Worm (Caenorhabditis elegans) whole organism, L3 larva: Measurements from ENCODE around the gene cdk-5.
"Not testable (repeated sequence)": the region's sequence is repeated elsewhere in the genome, so short reads cannot be mapped to it uniquely, and the experiment has no call there.

Experiments
- ZK546.5 ChIP-seq: sonication (generic microtip); optimal IDR thresholded peaks from 2 replicates; lab custom pipeline; 2017; ENCODE audit warnings: missing biosample characterization, missing genetic modification characterization
- aly-2 ChIP-seq: fragments of 150-350 bp; optimal IDR thresholded peaks from 2 replicates; lab custom pipeline; 2014; ENCODE audit warnings: missing biosample characterization, missing genetic modification characterization
- ama-1 ChIP-seq: fragments of 150-350 bp; optimal IDR thresholded peaks from 2 replicates; lab custom pipeline; 2018
- ceh-16 ChIP-seq: sonication (generic microtip); optimal IDR thresholded peaks from 2 replicates; lab custom pipeline; 2017; ENCODE audit warnings: missing biosample characterization, missing genetic modification characterization
- ceh-28 ChIP-seq: fragments of 150-350 bp; optimal IDR thresholded peaks from 2 replicates; lab custom pipeline; 2014; ENCODE audit warnings: missing biosample characterization, missing genetic modification reagents, missing genetic modification characterization
- ceh-82 ChIP-seq: fragments of 150-350 bp; optimal IDR thresholded peaks from 2 replicates; lab custom pipeline; 2014; ENCODE audit warnings: missing biosample characterization, missing genetic modification characterization
- daf-12 ChIP-seq: fragments of 150-350 bp; optimal IDR thresholded peaks from 2 replicates; lab custom pipeline; 2014; ENCODE audit warnings: missing biosample characterization, missing genetic modification reagents, missing genetic modification characterization
- egl-27 ChIP-seq: sonication (generic microtip); optimal IDR thresholded peaks from 4 replicates; lab custom pipeline; 2017; ENCODE audit warnings: missing biosample characterization, missing genetic modification reagents, missing genetic modification characterization
- elt-1 ChIP-seq: fragments of 150-350 bp; optimal IDR thresholded peaks from 2 replicates; lab custom pipeline; 2014; ENCODE audit warnings: missing biosample characterization, missing genetic modification characterization
- elt-2 ChIP-seq: sonication (generic microtip); optimal IDR thresholded peaks from 2 replicates; lab custom pipeline; 2016; ENCODE audit warnings: missing genetic modification reagents, mild to moderate bottlenecking, missing genetic modification characterization, missing compliant biosample characterization
- elt-3 ChIP-seq, 3 experiments: fragments of 150-350 bp in 1 of 3; sonication (generic microtip) in 2 of 3; optimal IDR thresholded peaks; 2 replicates in 2 of 3; 4 replicates in 1 of 3; lab custom pipeline; 2014 to 2017; ENCODE audit warnings: missing biosample characterization in 3 of 3, missing genetic modification characterization in 3 of 3
- fkh-10 ChIP-seq: sonication (generic microtip); optimal IDR thresholded peaks from 2 replicates; lab custom pipeline; 2017; ENCODE audit warnings: missing biosample characterization, missing genetic modification reagents, missing genetic modification characterization
- fkh-2 ChIP-seq: fragments of 150-350 bp; optimal IDR thresholded peaks from 2 replicates; lab custom pipeline; 2014; ENCODE audit warnings: missing biosample characterization, missing genetic modification reagents, missing genetic modification characterization
- jun-1 ChIP-seq: fragments of 150-350 bp; optimal IDR thresholded peaks from 2 replicates; lab custom pipeline; 2014; ENCODE audit warnings: missing biosample characterization, missing genetic modification reagents, missing genetic modification characterization
- lin-15B ChIP-seq: fragments of 150-350 bp; optimal IDR thresholded peaks from 2 replicates; lab custom pipeline; 2014; ENCODE audit warnings: missing biosample characterization, missing genetic modification characterization
- lin-39 ChIP-seq: fragments of 150-350 bp; optimal IDR thresholded peaks from 2 replicates; lab custom pipeline; 2018; ENCODE audit warnings: missing biosample characterization, missing genetic modification reagents, missing genetic modification characterization
- lsy-12 ChIP-seq: sonication (generic microtip); optimal IDR thresholded peaks from 2 replicates; lab custom pipeline; 2016; ENCODE audit warnings: mild to moderate bottlenecking, missing genetic modification characterization, missing compliant biosample characterization
- mdl-1 ChIP-seq: fragments of 150-350 bp; optimal IDR thresholded peaks from 2 replicates; lab custom pipeline; 2014; ENCODE audit warnings: missing biosample characterization, missing genetic modification characterization
- nfya-1 ChIP-seq: sonication (generic microtip); optimal IDR thresholded peaks from 2 replicates; lab custom pipeline; 2017; ENCODE audit warnings: missing genetic modification characterization, mild to moderate bottlenecking, missing compliant biosample characterization, antibody characterized with exemption, moderate library complexity; ENCODE audit not compliant: insufficient read depth
- nhr-11 ChIP-seq: fragments of 150-350 bp; optimal IDR thresholded peaks from 2 replicates; lab custom pipeline; 2014; ENCODE audit warnings: missing biosample characterization, missing genetic modification characterization
- nhr-12 ChIP-seq: fragments of 150-350 bp; optimal IDR thresholded peaks from 2 replicates; lab custom pipeline; 2014; ENCODE audit warnings: missing biosample characterization, missing genetic modification characterization
- nhr-23 ChIP-seq: fragments of 150-350 bp; optimal IDR thresholded peaks from 2 replicates; lab custom pipeline; 2014; ENCODE audit warnings: missing biosample characterization, missing genetic modification reagents, missing genetic modification characterization
- nhr-237 ChIP-seq: fragments of 150-350 bp; optimal IDR thresholded peaks from 2 replicates; lab custom pipeline; 2014; ENCODE audit warnings: missing biosample characterization, missing genetic modification characterization
- nhr-25 ChIP-seq: sonication (generic microtip); optimal IDR thresholded peaks from 2 replicates; lab custom pipeline; 2017; ENCODE audit warnings: missing biosample characterization, missing genetic modification characterization
- nhr-28 ChIP-seq: fragments of 150-350 bp; optimal IDR thresholded peaks from 2 replicates; lab custom pipeline; 2014; ENCODE audit warnings: missing biosample characterization, missing genetic modification characterization
- nhr-43 ChIP-seq: sonication (generic microtip); optimal IDR thresholded peaks from 2 replicates; lab custom pipeline; 2016; ENCODE audit warnings: mild to moderate bottlenecking, missing genetic modification characterization, missing compliant biosample characterization; ENCODE audit not compliant: poor library complexity, severe bottlenecking
- nhr-67 ChIP-seq: fragments of 150-350 bp; optimal IDR thresholded peaks from 2 replicates; lab custom pipeline; 2014; ENCODE audit warnings: missing biosample characterization, missing genetic modification characterization
- nhr-76 ChIP-seq: fragments of 150-350 bp; sonication (generic microtip); optimal IDR thresholded peaks from 5 replicates; lab custom pipeline; 2014; ENCODE audit warnings: missing biosample characterization, missing genetic modification characterization
- pha-4 ChIP-seq: fragments of 150-350 bp; optimal IDR thresholded peaks from 2 replicates; lab custom pipeline; 2014; ENCODE audit warnings: missing biosample characterization, missing genetic modification reagents, missing genetic modification characterization
- pqm-1 ChIP-seq: fragments of 150-350 bp; optimal IDR thresholded peaks from 2 replicates; lab custom pipeline; 2017; ENCODE audit warnings: missing biosample characterization, missing genetic modification characterization, inconsistent platforms
- sea-2 ChIP-seq: fragments of 150-350 bp; sonication (generic microtip); optimal IDR thresholded peaks from 4 replicates; lab custom pipeline; 2014; ENCODE audit warnings: missing biosample characterization, missing genetic modification reagents, missing genetic modification characterization
- skn-1 ChIP-seq: fragments of 150-350 bp; optimal IDR thresholded peaks from 2 replicates; lab custom pipeline; 2014; ENCODE audit warnings: missing biosample characterization, missing genetic modification characterization
- tbx-2 ChIP-seq: sonication (generic microtip); optimal IDR thresholded peaks from 2 replicates; lab custom pipeline; 2016; ENCODE audit warnings: mild to moderate bottlenecking, missing genetic modification characterization, missing compliant biosample characterization
- unc-39 ChIP-seq: sonication (generic microtip); optimal IDR thresholded peaks from 4 replicates; lab custom pipeline; 2017; ENCODE audit warnings: missing biosample characterization, missing genetic modification characterization
- unc-62 ChIP-seq: fragments of 150-350 bp; sonication (generic microtip); optimal IDR thresholded peaks from 4 replicates; lab custom pipeline; 2014; ENCODE audit warnings: missing biosample characterization, missing genetic modification reagents, missing genetic modification characterization
- zag-1 ChIP-seq: fragments of 150-350 bp; optimal IDR thresholded peaks from 2 replicates; lab custom pipeline; 2014; ENCODE audit warnings: missing biosample characterization, missing genetic modification characterization

Gene cdk-5

DNA sequence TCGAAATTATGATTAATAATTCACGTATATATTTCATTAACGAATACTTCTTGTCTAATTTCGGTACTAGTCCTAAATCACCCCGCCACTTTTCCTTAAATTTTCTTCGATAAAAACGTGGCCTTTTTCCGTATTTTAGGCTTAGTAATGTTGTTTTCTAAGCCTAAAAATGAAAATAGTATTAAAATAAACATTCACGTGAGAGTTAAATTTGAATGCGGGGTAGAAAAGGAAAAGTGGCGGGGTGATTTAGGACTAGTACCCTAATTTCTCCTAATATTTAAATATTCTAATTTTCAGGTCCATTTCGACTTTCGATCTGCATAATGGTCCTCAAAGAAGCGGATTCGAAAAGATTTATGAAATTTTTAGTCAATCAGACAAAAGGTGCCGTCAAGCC is 32.8 kb upstream of the cdk-5 start, which contains the start of gene T28A8.6:
Gene T28A8.6, plus strand, starts transcription at position 301 of the 400 bp plus-strand sequence.
- TF ChIP-seq fkh-2, jun-1, egl-27 (tag; lab: Kevin White, UChicago): not testable (repeated sequence)

- TF ChIP-seq skn-1 (tag; lab: Kevin White, UChicago) = no peak
- no peak for TF ChIP-seq tbx-2 (tag; lab: Kevin White, UChicago)
- no peak for TF ChIP-seq daf-12
- no peak for TF ChIP-seq aly-2 (tag; lab: Kevin White, UChicago)
- no peak for TF ChIP-seq nhr-23 (tag; lab: Kevin White, UChicago)
- TF ChIP-seq ceh-28 (tag; lab: Kevin White, UChicago) = no peak
- TF ChIP-seq nhr-25 (tag; lab: Kevin White, UChicago) = no peak
- no peak for TF ChIP-seq sea-2 (GFP tag; lab: Kevin White, UChicago)
- TF ChIP-seq nhr-237 (tag; lab: Kevin White, UChicago) = no peak
- TF ChIP-seq lsy-12 (tag; lab: Kevin White, UChicago) = no peak
- no peak for TF ChIP-seq unc-39 (tag; lab: Kevin White, UChicago)
- no peak for TF ChIP-seq ZK546.5 (tag; lab: Kevin White, UChicago)
- no peak for TF ChIP-seq ceh-16
- TF ChIP-seq ama-1 = no peak
- no peak for TF ChIP-seq elt-2
- TF ChIP-seq nhr-11 = no peak
- TF ChIP-seq zag-1 (tag; lab: Kevin White, UChicago) = no peak
Measured at ce11 chrIII:13495571-13495970, 29.4 kb upstream of the cdk-5 start, which contains the start of gene T28A8.2. TSS of gene T28A8.2 (minus strand) at chrIII:13495671.

ce11 chrIII:13492377-13492776 is 26.2 kb upstream of the cdk-5 start, which contains the start of gene twk-40:
TSS of gene twk-40 (minus strand) at chrIII:13492477.
- TF ChIP-seq lin-15B (tag; lab: Kevin White, UChicago) (no peak), elt-2 (no peak), elt-1 (tag; lab: Kevin White, UChicago) (no peak), unc-62 (no peak), fkh-2 (tag; lab: Kevin White, UChicago) (no peak), nhr-28 (tag; lab: Kevin White, UChicago) (no peak), pha-4 (tag; lab: Kevin White, UChicago) (no peak), nhr-43 (tag; lab: Kevin White, UChicago) (no peak), skn-1 (tag; lab: Kevin White, UChicago) (no peak), ceh-28 (tag; lab: Kevin White, UChicago) (no peak), nhr-67 (tag; lab: Kevin White, UChicago) (no peak), nhr-76 (tag; lab: Kevin White, UChicago) (no peak), nfya-1 (tag; lab: Kevin White, UChicago) (no peak), nhr-25 (tag; lab: Kevin White, UChicago) (no peak), elt-3 (tag; optimal IDR thresholded peaks at IDR 0.05; lab: Kevin White, UChicago) (no peak), lin-39 (no peak), nhr-23 (tag; lab: Kevin White, UChicago) (no peak), mdl-1 (tag; lab: Kevin White, UChicago) (no peak)

ce11 chrIII:13484024-13484423 is 17.9 kb upstream of the cdk-5 start, which contains the start of gene acc-4:
TSS of gene acc-4 (minus strand) at chrIII:13484124.
- TF ChIP-seq jun-1 (tag; lab: Kevin White, UChicago) (no peak), nhr-12 (tag; lab: Kevin White, UChicago) (no peak), pqm-1 (no peak), fkh-2 (tag; lab: Kevin White, UChicago) (no peak), lsy-12 (tag; lab: Kevin White, UChicago) (no peak), fkh-10 (no peak), skn-1 (tag; lab: Kevin White, UChicago) (no peak), ceh-82 (tag; lab: Kevin White, UChicago) (no peak), mdl-1 (tag; lab: Kevin White, UChicago) (no peak), nhr-23 (tag; lab: Kevin White, UChicago) (no peak)
